Worm (Caenorhabditis elegans) whole organism, mixed stage, embryonic: ENCODE measurements around the gene aat-3.
A peak's percentile ranks its signal among the peaks of the same experiment; 100 is the strongest.

ENCODE experiments used
- M03D4.4 ChIP-seq: sonication (generic microtip); optimal IDR thresholded peaks from 2 replicates; lab custom pipeline; 2017; ENCODE audit warnings: mild to moderate bottlenecking, missing genetic modification characterization, missing compliant biosample characterization
- bed-3 ChIP-seq: fragments of 200-800 bp; sonication (Bioruptor generic); optimal IDR thresholded peaks from 3 replicates; lab custom pipeline; 2018; ENCODE audit warnings: mild to moderate bottlenecking, missing genetic modification characterization, moderate library complexity, missing compliant biosample characterization
- blmp-1 ChIP-seq: fragments of 150-350 bp; optimal IDR thresholded peaks from 2 replicates; lab custom pipeline; 2014; ENCODE audit warnings: missing biosample characterization, missing genetic modification characterization
- ceh-83 ChIP-seq: fragments of 200-800 bp; sonication (Bioruptor generic); optimal IDR thresholded peaks from 2 replicates; lab custom pipeline; 2018; ENCODE audit warnings: mild to moderate bottlenecking, missing genetic modification characterization, missing compliant biosample characterization
- ces-1 ChIP-seq: fragments of 150-350 bp; optimal IDR thresholded peaks from 2 replicates; lab custom pipeline; 2014; ENCODE audit warnings: missing biosample characterization, missing genetic modification reagents, missing genetic modification characterization
- cnd-1 ChIP-seq: fragments of 200-800 bp; sonication (Bioruptor generic); optimal IDR thresholded peaks from 2 replicates; lab custom pipeline; 2018; ENCODE audit warnings: mild to moderate bottlenecking, missing genetic modification characterization, missing compliant biosample characterization
- drap-1 ChIP-seq: fragments of 200-800 bp; sonication (Bioruptor generic); optimal IDR thresholded peaks from 3 replicates; lab custom pipeline; 2018; ENCODE audit warnings: mild to moderate bottlenecking, missing genetic modification characterization, missing compliant biosample characterization
- elt-1 ChIP-seq: sonication (generic microtip); optimal IDR thresholded peaks from 2 replicates; lab custom pipeline; 2017; ENCODE audit warnings: missing genetic modification characterization, mild to moderate bottlenecking, missing compliant biosample characterization, antibody characterized with exemption, moderate library complexity, borderline replicate concordance; ENCODE audit not compliant: insufficient read depth
- elt-3 ChIP-seq: fragments of 150-350 bp; optimal IDR thresholded peaks from 2 replicates; lab custom pipeline; 2014; ENCODE audit warnings: missing biosample characterization, missing genetic modification characterization
- hlh-1 ChIP-seq: fragments of 150-350 bp; optimal IDR thresholded peaks from 2 replicates; lab custom pipeline; 2014; ENCODE audit warnings: missing biosample characterization, missing genetic modification reagents, missing genetic modification characterization
- lin-13 ChIP-seq: fragments of 150-350 bp; optimal IDR thresholded peaks from 2 replicates; lab custom pipeline; 2014; ENCODE audit warnings: missing biosample characterization, missing genetic modification characterization
- lin-32 ChIP-seq: fragments of 200-800 bp; sonication (Bioruptor generic); optimal IDR thresholded peaks from 2 replicates; lab custom pipeline; 2018; ENCODE audit warnings: mild to moderate bottlenecking, missing genetic modification characterization, missing compliant biosample characterization
- lsy-2 ChIP-seq: fragments of 150-350 bp; optimal IDR thresholded peaks from 2 replicates; lab custom pipeline; 2014; ENCODE audit warnings: missing biosample characterization, missing genetic modification characterization
- mep-1 ChIP-seq: fragments of 150-350 bp; optimal IDR thresholded peaks from 2 replicates; lab custom pipeline; 2017; ENCODE audit warnings: missing biosample characterization, missing genetic modification reagents, missing genetic modification characterization, inconsistent platforms
- mls-2 ChIP-seq: sonication (generic microtip); optimal IDR thresholded peaks from 2 replicates; lab custom pipeline; 2016; ENCODE audit warnings: mild to moderate bottlenecking, missing genetic modification characterization, moderate library complexity, missing compliant biosample characterization
- nhr-12 ChIP-seq: fragments of 150-350 bp; optimal IDR thresholded peaks from 2 replicates; lab custom pipeline; 2014; ENCODE audit warnings: missing biosample characterization, missing genetic modification characterization
- nhr-2 ChIP-seq: fragments of 150-350 bp; optimal IDR thresholded peaks from 2 replicates; lab custom pipeline; 2014; ENCODE audit warnings: missing biosample characterization, missing genetic modification characterization
- nhr-237 ChIP-seq: fragments of 150-350 bp; optimal IDR thresholded peaks from 2 replicates; lab custom pipeline; 2014; ENCODE audit warnings: missing biosample characterization, missing genetic modification characterization
- nhr-28 ChIP-seq: fragments of 150-350 bp; optimal IDR thresholded peaks from 2 replicates; lab custom pipeline; 2014; ENCODE audit warnings: missing biosample characterization, missing genetic modification characterization
- pha-4 ChIP-seq: fragments of 150-350 bp; optimal IDR thresholded peaks from 2 replicates; lab custom pipeline; 2018; ENCODE audit warnings: missing biosample characterization, missing genetic modification reagents, missing genetic modification characterization
- sem-2 ChIP-seq: fragments of 200-800 bp; sonication (Bioruptor generic); optimal IDR thresholded peaks from 2 replicates; lab custom pipeline; 2018; ENCODE audit warnings: mild to moderate bottlenecking, missing genetic modification characterization, missing compliant biosample characterization
- snpc-4 ChIP-seq: fragments of 150-350 bp; optimal IDR thresholded peaks from 2 replicates; lab custom pipeline; 2014; ENCODE audit warnings: missing biosample characterization, missing genetic modification characterization
- sptf-1 ChIP-seq: sonication (generic microtip); optimal IDR thresholded peaks from 2 replicates; lab custom pipeline; 2017; ENCODE audit warnings: mild to moderate bottlenecking, missing genetic modification characterization, moderate library complexity, missing compliant biosample characterization
- tbx-8 ChIP-seq: fragments of 200-800 bp; sonication (Bioruptor generic); optimal IDR thresholded peaks from 2 replicates; lab custom pipeline; 2018; ENCODE audit warnings: mild to moderate bottlenecking, missing genetic modification characterization, moderate library complexity, missing compliant biosample characterization
- unc-120 ChIP-seq: sonication (generic microtip); optimal IDR thresholded peaks from 2 replicates; lab custom pipeline; 2017; ENCODE audit warnings: missing genetic modification characterization, missing compliant biosample characterization; ENCODE audit not compliant: poor library complexity, severe bottlenecking
- unc-62 ChIP-seq: fragments of 150-350 bp; optimal IDR thresholded peaks from 2 replicates; lab custom pipeline; 2014; ENCODE audit warnings: missing biosample characterization, missing genetic modification reagents, missing genetic modification characterization
- zip-8 ChIP-seq: fragments of 150-350 bp; optimal IDR thresholded peaks from 2 replicates; lab custom pipeline; 2014; ENCODE audit warnings: missing biosample characterization, missing genetic modification characterization
- ztf-11 ChIP-seq: fragments of 150-350 bp; optimal IDR thresholded peaks from 2 replicates; lab custom pipeline; 2014; ENCODE audit warnings: missing biosample characterization, missing genetic modification characterization

The aat-3 gene

DNA sequence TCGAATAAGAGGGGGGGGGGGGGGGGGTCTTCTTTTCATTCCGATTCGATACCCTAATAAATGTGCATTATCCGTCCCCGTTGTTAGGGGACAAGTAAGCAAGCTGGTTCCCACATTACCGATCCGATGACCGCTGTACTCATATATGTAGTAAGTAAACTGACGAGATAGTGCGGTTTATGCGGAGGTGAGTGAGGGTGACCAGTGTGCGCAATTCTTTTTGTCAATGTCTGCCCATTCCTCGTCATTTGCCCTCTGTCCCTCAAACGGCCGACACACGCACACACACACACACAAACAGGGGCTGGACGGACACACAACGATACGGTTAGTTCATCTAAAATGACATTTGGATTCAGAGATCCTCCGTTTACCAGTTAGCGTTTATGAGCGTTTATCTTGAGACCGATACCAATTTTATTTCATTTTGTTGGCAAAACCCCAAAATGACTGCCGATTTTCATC is at the start of gene aat-3:
Gene aat-3, plus strand, starts transcription at position 51 of the 465 bp plus-strand sequence.
- TF ChIP-seq lin-32: no peak
- TF ChIP-seq sptf-1 (tag; lab: Kevin White, UChicago): peak; percentile 40
- TF ChIP-seq unc-120: peak; percentile 8
- peak; percentile 10 for TF ChIP-seq cnd-1 (tag; lab: Kevin White, UChicago)
- TF ChIP-seq elt-3: no peak
- TF ChIP-seq drap-1 (GFP tag; lab: Kevin White, UChicago): peak; percentile 49
- peak; percentile 16 for TF ChIP-seq mep-1 (tag; lab: Kevin White, UChicago)
- peak; percentile 88 for TF ChIP-seq nhr-2
- TF ChIP-seq sem-2 (GFP tag; lab: Kevin White, UChicago): no peak
- TF ChIP-seq mls-2 (tag; lab: Kevin White, UChicago): peak; percentile 71

DNA sequence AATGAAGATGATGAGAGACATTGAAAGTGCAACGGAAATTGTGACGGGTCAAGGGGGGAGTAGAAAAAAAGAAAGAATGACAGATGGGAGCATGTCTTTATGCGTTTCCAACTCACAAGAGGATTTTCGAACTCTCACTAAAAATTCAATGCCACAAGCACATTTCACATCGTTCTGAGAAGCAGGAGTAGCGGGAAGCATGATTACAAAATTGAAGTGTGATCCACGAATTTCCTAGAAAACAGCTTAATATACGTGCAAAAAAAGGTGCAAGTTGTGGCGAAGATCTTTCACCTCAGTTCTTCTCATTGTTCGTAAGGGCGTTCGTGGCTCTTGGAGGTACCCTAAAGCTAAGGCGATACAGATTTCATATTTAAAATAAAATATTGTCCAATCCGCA is 45.3 kb upstream of the aat-3 start:
- TF ChIP-seq blmp-1: no peak
- TF ChIP-seq cnd-1 (tag; lab: Kevin White, UChicago): no peak
- no peak for TF ChIP-seq hlh-1 (tag; lab: Kevin White, UChicago)
- no peak for TF ChIP-seq lsy-2 (tag; lab: Kevin White, UChicago)
- TF ChIP-seq pha-4 (tag; lab: Kevin White, UChicago): no peak
- TF ChIP-seq mep-1 (tag; lab: Kevin White, UChicago): no peak
- TF ChIP-seq nhr-12 (tag; lab: Kevin White, UChicago): no peak
- TF ChIP-seq snpc-4: no peak
- TF ChIP-seq tbx-8: no peak
- TF ChIP-seq lin-13: no peak

DNA sequence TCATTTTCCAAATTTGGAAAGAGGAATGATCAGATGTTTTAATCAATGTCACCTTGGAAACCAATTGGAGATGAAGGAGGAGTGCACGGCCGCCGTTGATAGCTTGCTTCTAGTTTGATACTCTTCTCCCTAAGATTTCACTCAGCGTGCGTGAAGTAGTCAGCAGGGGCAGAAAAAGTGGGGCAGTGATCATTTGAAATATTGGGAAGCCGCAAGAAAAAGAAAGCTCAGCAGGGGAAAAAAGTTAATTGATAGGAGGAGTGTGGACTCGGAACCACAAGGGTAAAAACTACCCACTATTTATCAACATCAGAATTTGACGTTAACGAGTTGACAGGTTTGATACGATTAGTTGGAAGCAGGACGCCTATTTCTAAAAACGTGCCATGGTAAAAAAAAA is 43.6 kb upstream of the aat-3 start, which contains the start of gene K02E10.7:
Gene K02E10.7, minus strand, starts transcription at position 101 of the 400 bp plus-strand sequence.
- TF ChIP-seq ztf-11 (tag; lab: Kevin White, UChicago) (no peak), nhr-28 (tag; lab: Kevin White, UChicago) (no peak), mep-1 (tag; lab: Kevin White, UChicago) (no peak), hlh-1 (tag; lab: Kevin White, UChicago) (no peak), lin-32 (no peak), unc-62 (GFP tag; lab: Kevin White, UChicago) (no peak), snpc-4 (no peak), ceh-83 (no peak)

DNA sequence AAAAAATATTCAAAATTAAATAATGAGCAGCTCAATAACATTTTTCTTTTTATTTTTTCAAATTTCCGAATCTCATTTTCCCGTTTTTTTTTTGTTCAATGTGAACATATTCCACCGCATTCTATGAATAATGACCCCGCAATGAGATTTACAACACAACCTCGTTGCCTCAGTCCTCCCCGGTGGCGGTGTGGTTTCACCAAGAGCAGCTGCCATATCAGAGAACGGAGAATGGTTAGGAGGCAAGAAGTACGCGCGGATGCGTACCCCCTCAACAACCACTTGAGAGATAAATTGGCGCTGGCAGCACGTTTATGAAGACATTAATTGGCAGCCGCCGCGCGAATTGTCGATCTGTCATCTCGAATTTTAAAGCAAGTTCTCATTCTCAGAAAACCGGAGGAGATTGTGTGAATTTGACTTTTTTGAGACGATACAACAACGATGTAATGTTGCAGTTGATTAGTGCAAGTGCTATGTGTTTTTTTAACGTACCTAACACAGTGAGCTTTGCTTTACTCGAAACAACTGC is 38.3 kb upstream of the aat-3 start:
- TF ChIP-seq M03D4.4 (tag; lab: Kevin White, UChicago) (no peak), drap-1 (GFP tag; lab: Kevin White, UChicago) (no peak), elt-1 (tag; lab: Kevin White, UChicago) (no peak), bed-3 (GFP tag; lab: Kevin White, UChicago) (no peak), nhr-28 (tag; lab: Kevin White, UChicago) (no peak), mep-1 (tag; lab: Kevin White, UChicago) (no peak), ceh-83 (no peak), zip-8 (tag; lab: Kevin White, UChicago) (no peak), lin-13 (no peak), unc-120 (no peak), nhr-237 (tag; lab: Kevin White, UChicago) (no peak), ces-1 (GFP tag; lab: Kevin White, UChicago) (peak; percentile 66), unc-62 (GFP tag; lab: Kevin White, UChicago) (peak; percentile 42), nhr-12 (tag; lab: Kevin White, UChicago) (no peak), nhr-2 (no peak), hlh-1 (tag; lab: Kevin White, UChicago) (peak; percentile 95)

DNA sequence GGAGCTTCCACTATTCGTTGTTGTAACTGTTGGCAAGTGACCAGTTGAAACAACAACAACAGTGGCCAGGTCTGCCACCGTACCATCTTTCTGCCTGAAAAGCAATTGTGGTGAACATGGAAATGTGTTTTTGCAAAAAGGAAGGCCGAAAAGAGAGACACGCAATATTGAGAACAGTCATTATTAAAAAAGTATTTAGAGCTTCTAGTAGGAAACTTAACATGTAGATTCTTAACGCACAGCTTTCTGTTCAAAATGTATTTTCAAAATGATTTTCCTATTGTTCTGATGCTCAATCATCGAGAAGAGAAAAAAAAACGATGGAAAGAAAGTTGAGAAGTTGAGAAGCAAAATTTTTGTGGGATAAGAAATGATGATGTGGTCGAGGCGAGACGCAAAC is 36.8 kb upstream of the aat-3 start, which contains the start of gene syg-1:
Gene syg-1, minus strand, starts transcription at position 101 of the 400 bp plus-strand sequence.
- TF ChIP-seq M03D4.4 (tag; lab: Kevin White, UChicago) (no peak), nhr-28 (tag; lab: Kevin White, UChicago) (no peak), elt-1 (tag; lab: Kevin White, UChicago) (no peak), ztf-11 (tag; lab: Kevin White, UChicago) (no peak), sptf-1 (tag; lab: Kevin White, UChicago) (no peak), ces-1 (GFP tag; lab: Kevin White, UChicago) (no peak), hlh-1 (tag; lab: Kevin White, UChicago) (no peak), pha-4 (tag; lab: Kevin White, UChicago) (no peak), unc-120 (no peak), nhr-237 (tag; lab: Kevin White, UChicago) (no peak), lsy-2 (tag; lab: Kevin White, UChicago) (no peak), elt-3 (no peak)
